Fruit fly (Drosophila melanogaster): ENCODE data around the gene fbp.

fbp gene

dm6 chr2L:19799940-19800339 is 36.0 kb upstream of the fbp start (continued):
- TF ChIP-seq CoRest (tag; optimal IDR thresholded peaks at IDR 0.05) (peak; percentile 43), wek (GFP tag; optimal IDR thresholded peaks at IDR 0.05) (no peak), CG10979 (tag; optimal IDR thresholded peaks at IDR 0.05) (peak; percentile 43), Bteb2 (GFP tag; optimal IDR thresholded peaks at IDR 0.05) (no peak), HmgZ (tag; optimal IDR thresholded peaks at IDR 0.05) (no peak), CG11247 (GFP tag; IDR thresholded peaks at IDR 0.05) (no peak), mirr (GFP tag; optimal IDR thresholded peaks at IDR 0.05) (no peak), shn (GFP tag; optimal IDR thresholded peaks at IDR 0.05) (no peak), eyg (GFP tag; optimal IDR thresholded peaks at IDR 0.05) (no peak), Sin3A (optimal IDR thresholded peaks at IDR 0.05) (no peak), CG10267 (tag; optimal IDR thresholded peaks at IDR 0.05) (peak; percentile 25), sima (GFP tag; optimal IDR thresholded peaks at IDR 0.05) (no peak), ken (GFP tag; IDR thresholded peaks at IDR 0.05) (no peak), run (tag; optimal IDR thresholded peaks at IDR 0.05) (no peak), CG30403 (GFP tag; optimal IDR thresholded peaks at IDR 0.05) (peak; percentile 10), CG12219 (GFP tag; optimal IDR thresholded peaks at IDR 0.05) (peak; percentile 18), pan (optimal IDR thresholded peaks at IDR 0.05) (no peak), pan (GFP tag; optimal IDR thresholded peaks at IDR 0.05 in 1 of 2, IDR thresholded peaks at IDR 0.05 in 1 of 2) (no peak), dm (GFP tag; optimal IDR thresholded peaks at IDR 0.05) (no peak), MESR4 (GFP tag; optimal IDR thresholded peaks at IDR 0.05) (no peak), HHEX (GFP tag; optimal IDR thresholded peaks at IDR 0.05) (peak; percentile 28), Neu2 (GFP tag; optimal IDR thresholded peaks at IDR 0.05; ENCODE audit: borderline replicate concordance) (no peak), CG18476 (GFP tag; optimal IDR thresholded peaks at IDR 0.05) (no peak), CG17568 (GFP tag; optimal IDR thresholded peaks at IDR 0.05) (no peak), CG10274 (GFP tag; optimal IDR thresholded peaks at IDR 0.05) (no peak), Oli (tag; optimal IDR thresholded peaks at IDR 0.05) (peak; percentile 43), CG3281 (GFP tag; optimal IDR thresholded peaks at IDR 0.05) (no peak), CG4820 (GFP tag; optimal IDR thresholded peaks at IDR 0.05) (no peak)

- no peak for TF ChIP-seq croc (GFP tag; conservative IDR thresholded peaks at IDR 0.05)
- peak; percentile 47 for TF ChIP-seq nau (GFP tag; optimal IDR thresholded peaks at IDR 0.05)
- no peak for TF ChIP-seq slp2 (GFP tag; optimal IDR thresholded peaks at IDR 0.05)
- no peak for TF ChIP-seq gem (tag; optimal IDR thresholded peaks at IDR 0.05)
- peak; percentile 21 for TF ChIP-seq trem (tag; optimal IDR thresholded peaks at IDR 0.05)
- TF ChIP-seq lola (GFP tag; optimal IDR thresholded peaks at IDR 0.05) = peak in 1 of 3 experiments; percentile 28
- peak; percentile 27; the same call in 1 of the 3 replicates for TF ChIP-seq so (GFP tag; IDR thresholded peaks at IDR 0.05)
- peak; percentile 5 for TF ChIP-seq CG18619 (GFP tag; optimal IDR thresholded peaks at IDR 0.05)
- no peak for TF ChIP-seq HmgZ (tag; optimal IDR thresholded peaks at IDR 0.05)
- no peak for TF ChIP-seq dan (GFP tag; IDR thresholded peaks at IDR 0.05)
- TF ChIP-seq NC2α (GFP tag; optimal IDR thresholded peaks at IDR 0.05) = no peak
- peak; percentile 34 for TF ChIP-seq CrebB (tag; optimal IDR thresholded peaks at IDR 0.05)
- no peak for TF ChIP-seq CG10321 (GFP tag; IDR thresholded peaks at IDR 0.05)
- 0 out of 3 replicates have a peak, but pooled peaks have one; percentile 2 for TF ChIP-seq H15 (GFP tag; IDR thresholded peaks at IDR 0.05)
- peak; percentile 64 for TF ChIP-seq CG2116 (GFP tag; optimal IDR thresholded peaks at IDR 0.05)
- peak; percentile 55 for TF ChIP-seq scrt (GFP tag; optimal IDR thresholded peaks at IDR 0.05)
- TF ChIP-seq usp (GFP tag; optimal IDR thresholded peaks at IDR 0.05) = no peak
- TF ChIP-seq gcm (GFP tag; optimal IDR thresholded peaks at IDR 0.05) = no peak
- TF ChIP-seq lov (optimal IDR thresholded peaks at IDR 0.05) = no peak
- 0 out of 3 replicates have a peak, but pooled peaks have one; percentile 3 for TF ChIP-seq lov (GFP tag; IDR thresholded peaks at IDR 0.05)
- peak; percentile 12 for TF ChIP-seq MTF-1 (GFP tag; optimal IDR thresholded peaks at IDR 0.05; ENCODE audit: borderline replicate concordance)
- TF ChIP-seq Dll (GFP tag; IDR thresholded peaks at IDR 0.05; ENCODE audit: partially characterized antibody) = 0 out of 4 replicates have a peak, but pooled peaks have one; percentile 8
- TF ChIP-seq gsb-n (tag; optimal IDR thresholded peaks at IDR 0.05) = no peak
- 0 out of 2 replicates have a peak, but pooled peaks have one; percentile 7 for TF ChIP-seq CG31224 (GFP tag; IDR thresholded peaks at IDR 0.05)
- no peak for TF ChIP-seq ssp (GFP tag; IDR thresholded peaks at IDR 0.05)
- no peak for TF ChIP-seq CG8944 (GFP tag; optimal IDR thresholded peaks at IDR 0.05)
Observed at dm6 chr2L:19796111-19796451, 32.1 kb upstream of the fbp start, which contains the start of gene sick. Gene sick, plus strand, starts transcription at chr2L:19796365.
